Worm (Caenorhabditis elegans) whole organism, L1 larva: ENCODE results near the gene aco-2.
A peak's percentile ranks its signal among the peaks of the same experiment; 100 is the strongest.

ENCODE experiments used
- C04F5.9 ChIP-seq: sonication (generic microtip); optimal IDR thresholded peaks from 2 replicates; lab custom pipeline; 2016; ENCODE audit warnings: missing genetic modification characterization, missing compliant biosample characterization
- C16A3.4 ChIP-seq: fragments of 150-350 bp; optimal IDR thresholded peaks from 2 replicates; lab custom pipeline; 2014; ENCODE audit warnings: missing biosample characterization, missing genetic modification characterization
- F16B12.6 ChIP-seq: fragments of 150-350 bp; optimal IDR thresholded peaks from 2 replicates; lab custom pipeline; 2014; ENCODE audit warnings: missing biosample characterization, missing genetic modification characterization
- aha-1 ChIP-seq: fragments of 150-350 bp; optimal IDR thresholded peaks from 2 replicates; lab custom pipeline; 2014; ENCODE audit warnings: missing biosample characterization, missing genetic modification characterization
- aly-2 ChIP-seq: fragments of 150-350 bp; optimal IDR thresholded peaks from 2 replicates; lab custom pipeline; 2014; ENCODE audit warnings: missing biosample characterization, missing genetic modification characterization
- ama-1 ChIP-seq: fragments of 150-350 bp; optimal IDR thresholded peaks from 2 replicates; lab custom pipeline; 2014
- blmp-1 ChIP-seq: fragments of 150-350 bp; optimal IDR thresholded peaks from 2 replicates; lab custom pipeline; 2014; ENCODE audit warnings: missing biosample characterization, missing genetic modification characterization
- ceh-63 ChIP-seq: fragments of 200-800 bp; sonication (Bioruptor generic); optimal IDR thresholded peaks from 2 replicates; lab custom pipeline; 2018; ENCODE audit warnings: mild to moderate bottlenecking, missing genetic modification characterization, missing compliant biosample characterization
- ceh-90 ChIP-seq: sonication (generic microtip); optimal IDR thresholded peaks from 2 replicates; lab custom pipeline; 2016; ENCODE audit warnings: missing genetic modification characterization, missing compliant biosample characterization
- ces-1 ChIP-seq: fragments of 150-350 bp; optimal IDR thresholded peaks from 2 replicates; lab custom pipeline; 2014; ENCODE audit warnings: missing biosample characterization, missing genetic modification reagents, missing genetic modification characterization
- dpl-1 ChIP-seq, 3 experiments: fragments of 150-350 bp in 2 of 3; sonication (generic microtip) in 1 of 3; optimal IDR thresholded peaks; 2 replicates each; lab custom pipeline; 2014 to 2017; ENCODE audit warnings: missing biosample characterization in 3 of 3, missing genetic modification characterization in 3 of 3, missing genetic modification reagents in 3 of 3
- efl-1 ChIP-seq, 4 experiments: fragments of 150-350 bp; optimal IDR thresholded peaks in 3 of 4; peaks in 1 of 4; 1 replicate in 1 of 4; 2 replicates in 3 of 4; lab custom pipeline; 2014; ENCODE audit warnings: missing biosample characterization in 2 of 4, missing genetic modification characterization in 2 of 4, missing genetic modification reagents in 2 of 4
- efl-3 ChIP-seq: fragments of 200-800 bp; sonication (Bioruptor generic); optimal IDR thresholded peaks from 2 replicates; lab custom pipeline; 2018; ENCODE audit warnings: mild to moderate bottlenecking, missing genetic modification characterization, missing compliant biosample characterization
- elt-2 ChIP-seq: sonication (generic microtip); optimal IDR thresholded peaks from 2 replicates; lab custom pipeline; 2016; ENCODE audit warnings: missing genetic modification characterization, mild to moderate bottlenecking, inconsistent platforms, missing compliant biosample characterization, missing genetic modification reagents
- elt-3 ChIP-seq, 6 experiments: fragments of 150-350 bp in 1 of 6; sonication (generic microtip); optimal IDR thresholded peaks; 2 replicates each; lab custom pipeline; 2017 to 2018; ENCODE audit warnings: missing biosample characterization in 6 of 6, missing genetic modification characterization in 6 of 6, inconsistent platforms in 1 of 6
- ets-5 ChIP-seq: fragments of 200-800 bp; sonication (Bioruptor generic); IDR thresholded peaks from 2 replicates; pipeline ENCODE4 v1.3.6; 2022; ENCODE audit warnings: missing genetic modification characterization, missing compliant biosample characterization
- fkh-10 ChIP-seq: sonication (generic microtip); optimal IDR thresholded peaks from 2 replicates; lab custom pipeline; 2017; ENCODE audit warnings: missing biosample characterization, missing genetic modification reagents, missing genetic modification characterization
- fkh-8 ChIP-seq: sonication (generic microtip); optimal IDR thresholded peaks from 2 replicates; lab custom pipeline; 2016; ENCODE audit warnings: mild to moderate bottlenecking, missing genetic modification characterization, missing compliant biosample characterization
- fos-1 ChIP-seq: fragments of 150-350 bp; optimal IDR thresholded peaks from 2 replicates; lab custom pipeline; 2014; ENCODE audit warnings: missing biosample characterization, missing genetic modification characterization
- hlh-4 ChIP-seq: sonication (generic microtip); optimal IDR thresholded peaks from 2 replicates; lab custom pipeline; 2016; ENCODE audit warnings: mild to moderate bottlenecking, missing genetic modification characterization, missing compliant biosample characterization
- hpl-2 ChIP-seq: fragments of 150-350 bp; optimal IDR thresholded peaks from 2 replicates; lab custom pipeline; 2014; ENCODE audit warnings: missing biosample characterization, missing genetic modification reagents, missing genetic modification characterization
- isw-1 ChIP-seq: fragments of 200-800 bp; sonication (Bioruptor generic); IDR thresholded peaks from 2 replicates; pipeline ENCODE4 v1.3.6; 2022; ENCODE audit warnings: missing genetic modification characterization, missing compliant biosample characterization
- lin-13 ChIP-seq: fragments of 150-350 bp; optimal IDR thresholded peaks from 2 replicates; lab custom pipeline; 2014; ENCODE audit warnings: missing biosample characterization, missing genetic modification reagents, missing genetic modification characterization
- lir-3 ChIP-seq: sonication (generic microtip); optimal IDR thresholded peaks from 2 replicates; lab custom pipeline; 2016; ENCODE audit warnings: mild to moderate bottlenecking, missing genetic modification characterization, moderate library complexity, missing compliant biosample characterization; ENCODE audit not compliant: poor library complexity
- nhr-11 ChIP-seq: fragments of 150-350 bp; optimal IDR thresholded peaks from 2 replicates; lab custom pipeline; 2014; ENCODE audit warnings: missing biosample characterization, missing genetic modification characterization
- nhr-12 ChIP-seq: sonication (generic microtip); optimal IDR thresholded peaks from 2 replicates; lab custom pipeline; 2017; ENCODE audit warnings: missing biosample characterization, missing genetic modification characterization
- nhr-19 ChIP-seq: fragments of 200-800 bp; sonication (Bioruptor generic); conservative IDR thresholded peaks from 2 replicates; pipeline ENCODE4 v1.3.6; 2022; ENCODE audit warnings: missing genetic modification characterization, missing compliant biosample characterization
- nhr-28 ChIP-seq: fragments of 150-350 bp; optimal IDR thresholded peaks from 2 replicates; lab custom pipeline; 2014; ENCODE audit warnings: missing biosample characterization, missing genetic modification characterization
- nhr-71 ChIP-seq: sonication (generic microtip); optimal IDR thresholded peaks from 2 replicates; lab custom pipeline; 2016; ENCODE audit warnings: mild to moderate bottlenecking, missing genetic modification characterization, moderate library complexity, missing compliant biosample characterization
- nhr-77 ChIP-seq: fragments of 150-350 bp; optimal IDR thresholded peaks from 2 replicates; lab custom pipeline; 2014; ENCODE audit warnings: missing biosample characterization, missing genetic modification characterization
- pax-3 ChIP-seq: fragments of 200-800 bp; sonication (Bioruptor generic); optimal IDR thresholded peaks from 2 replicates; lab custom pipeline; 2018; ENCODE audit warnings: mild to moderate bottlenecking, missing genetic modification characterization, moderate library complexity, missing compliant biosample characterization
- skn-1 ChIP-seq: fragments of 150-350 bp; optimal IDR thresholded peaks from 2 replicates; lab custom pipeline; 2014; ENCODE audit warnings: missing biosample characterization, missing genetic modification characterization
- snpc-4 ChIP-seq: fragments of 150-350 bp; optimal IDR thresholded peaks from 2 replicates; lab custom pipeline; 2014; ENCODE audit warnings: missing biosample characterization, missing genetic modification characterization
- sptf-1 ChIP-seq: fragments of 150-350 bp; optimal IDR thresholded peaks from 2 replicates; lab custom pipeline; 2014; ENCODE audit warnings: missing biosample characterization, missing genetic modification characterization
- swsn-7 ChIP-seq: sonication (generic microtip); optimal IDR thresholded peaks from 2 replicates; lab custom pipeline; 2016; ENCODE audit warnings: missing genetic modification characterization, missing compliant biosample characterization
- tbx-2 ChIP-seq: sonication (generic microtip); optimal IDR thresholded peaks from 2 replicates; lab custom pipeline; 2016; ENCODE audit warnings: missing genetic modification characterization, missing compliant biosample characterization
- unc-130 ChIP-seq: fragments of 150-350 bp; optimal IDR thresholded peaks from 2 replicates; lab custom pipeline; 2017; ENCODE audit warnings: missing biosample characterization, missing genetic modification characterization, inconsistent platforms
- unc-62 ChIP-seq: fragments of 150-350 bp; optimal IDR thresholded peaks from 2 replicates; lab custom pipeline; 2014; ENCODE audit warnings: missing biosample characterization, missing genetic modification reagents, missing genetic modification characterization
- unc-86 ChIP-seq: sonication (generic microtip); optimal IDR thresholded peaks from 2 replicates; lab custom pipeline; 2016; ENCODE audit warnings: missing genetic modification characterization, missing compliant biosample characterization
- unc-98 ChIP-seq: fragments of 200-800 bp; sonication (Bioruptor generic); IDR thresholded peaks from 2 replicates; pipeline ENCODE4 v1.3.6; 2022; ENCODE audit warnings: missing genetic modification characterization, missing compliant biosample characterization
- vab-15 ChIP-seq: sonication (generic microtip); optimal IDR thresholded peaks from 2 replicates; lab custom pipeline; 2017; ENCODE audit warnings: missing genotype, mild to moderate bottlenecking, missing genetic modification characterization, missing compliant biosample characterization
- xbp-1 ChIP-seq: sonication (generic microtip); optimal IDR thresholded peaks from 2 replicates; lab custom pipeline; 2016; ENCODE audit warnings: missing genetic modification characterization, missing compliant biosample characterization
- zag-1 ChIP-seq: fragments of 150-350 bp; optimal IDR thresholded peaks from 2 replicates; lab custom pipeline; 2014; ENCODE audit warnings: missing biosample characterization, missing genetic modification characterization
- ztf-11 ChIP-seq, 2 experiments: sonication (generic microtip); optimal IDR thresholded peaks; 2 replicates each; lab custom pipeline; 2016 to 2017; ENCODE audit warnings: missing genetic modification characterization in 2 of 2, missing biosample characterization in 1 of 2, missing compliant biosample characterization in 1 of 2
- ztf-4 ChIP-seq: fragments of 150-350 bp; optimal IDR thresholded peaks from 2 replicates; lab custom pipeline; 2014; ENCODE audit warnings: missing biosample characterization, missing genetic modification characterization

Gene aco-2

ce11 chrIII:7947677-7948076 lies 25.8 kb upstream of the aco-2 start:
- TF ChIP-seq efl-1 (optimal IDR thresholded peaks at IDR 0.05; lab: Kevin White, UChicago), result no peak
- peak in 1 of 2 experiments; percentile 56 for TF ChIP-seq efl-1 (GFP tag; optimal IDR thresholded peaks at IDR 0.05 in 1 of 2; lab: Kevin White, UChicago)
- TF ChIP-seq unc-130, result no peak
- TF ChIP-seq blmp-1 (tag; lab: Kevin White, UChicago), result peak; percentile 54

DNA sequence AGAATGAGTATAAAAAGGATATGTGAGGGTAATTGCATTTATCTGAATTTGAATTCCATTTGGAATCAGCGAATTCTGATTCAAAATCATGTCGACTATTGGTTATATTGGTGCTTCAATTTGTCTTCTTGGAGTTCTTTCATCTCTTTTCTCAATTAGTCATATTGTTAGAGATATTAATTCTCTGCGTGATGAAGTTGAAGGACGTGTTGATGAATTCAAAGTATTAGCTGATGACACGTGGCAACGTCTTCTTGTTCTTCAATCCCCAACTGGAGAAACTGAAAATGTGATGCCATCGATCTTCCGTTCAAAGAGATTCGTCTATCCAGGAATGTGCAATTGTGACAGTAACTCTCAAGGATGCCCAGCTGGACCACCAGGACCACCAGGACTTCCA lies 24.7 kb upstream of the aco-2 start, which contains the start of gene col-90:
Gene col-90, plus strand, starts transcription at position 37 of the 400 bp plus-strand sequence.
- TF ChIP-seq nhr-11 (no peak), zag-1 (tag; lab: Kevin White, UChicago) (no peak), fkh-10 (GFP tag; lab: Kevin White, UChicago) (no peak), blmp-1 (tag; lab: Kevin White, UChicago) (peak; percentile 6), ama-1 (lab: Kevin White, UChicago) (peak; percentile 70), C04F5.9 (no peak), tbx-2 (tag; lab: Kevin White, UChicago) (no peak)

DNA sequence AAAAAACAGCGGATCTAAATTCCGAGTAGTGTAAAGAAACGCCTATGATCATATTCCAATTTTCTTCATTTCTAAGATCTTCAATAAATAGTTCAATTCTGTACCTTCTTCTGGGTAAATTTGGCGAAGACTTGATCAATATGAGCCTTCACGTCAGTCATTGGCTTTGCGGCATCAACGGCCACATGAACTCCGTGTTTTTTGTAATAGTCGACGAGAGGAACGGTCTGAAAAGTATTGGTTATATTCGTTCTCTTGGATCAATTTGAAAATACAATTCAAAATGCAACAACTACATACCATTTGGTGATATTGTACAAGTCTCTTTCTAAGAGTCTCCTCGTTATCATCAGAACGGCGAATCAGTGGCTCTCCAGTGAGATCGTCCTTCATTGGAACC lies 23.1 kb upstream of the aco-2 start:
- TF ChIP-seq efl-1 (optimal IDR thresholded peaks at IDR 0.05; lab: Kevin White, UChicago), result no peak
- TF ChIP-seq efl-1 (GFP tag; optimal IDR thresholded peaks at IDR 0.05 in 1 of 2; lab: Kevin White, UChicago), result peak in 1 of 2 experiments; percentile 58
- no peak for TF ChIP-seq ceh-90 (tag; lab: Kevin White, UChicago)
- TF ChIP-seq hpl-2 (GFP tag; lab: Kevin White, UChicago), result no peak
- TF ChIP-seq, all 84 proteins: peak for 1

DNA sequence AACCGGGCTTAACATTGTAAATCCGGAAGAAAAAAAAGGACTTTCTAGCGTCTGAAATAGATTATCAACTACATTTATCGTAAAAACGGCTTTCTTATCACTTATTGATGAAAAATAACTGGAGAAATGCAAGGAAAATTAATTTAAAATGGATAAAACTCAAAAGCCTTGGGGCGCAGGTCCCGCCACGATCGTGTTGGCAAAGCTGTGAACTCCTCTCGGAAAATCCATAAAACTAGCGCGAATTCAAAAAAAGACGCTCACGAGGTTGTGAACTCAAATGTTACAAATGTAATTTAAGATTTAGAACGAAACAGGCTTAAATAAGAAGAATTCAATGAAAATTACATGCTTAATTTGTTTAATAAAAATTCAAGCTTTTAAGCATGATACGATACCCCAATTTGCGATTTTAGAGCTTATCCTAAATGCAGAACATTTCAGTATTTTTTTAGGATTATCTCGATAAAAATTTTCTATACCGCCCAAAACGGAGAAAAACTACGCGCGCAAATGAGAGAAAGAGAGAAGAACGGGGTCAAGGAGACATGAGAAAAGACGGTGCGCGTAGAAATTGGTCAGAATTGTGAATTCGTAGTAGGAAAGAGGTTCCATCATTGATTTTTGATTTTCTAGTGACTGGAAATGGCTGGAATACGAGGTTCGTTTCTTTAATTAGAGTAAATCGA lies 21.3 kb upstream of the aco-2 start, which contains the start of gene C29E4.15:
Gene C29E4.15, plus strand, starts transcription at position 547 of the 689 bp plus-strand sequence.
- TF ChIP-seq ceh-63 (GFP tag; lab: Kevin White, UChicago) (no peak), pax-3 (tag; lab: Kevin White, UChicago) (no peak), ztf-11 (tag; optimal IDR thresholded peaks at IDR 0.05; lab: Kevin White, UChicago) (no peak), blmp-1 (tag; lab: Kevin White, UChicago) (peak; percentile 64), ama-1 (lab: Kevin White, UChicago) (no peak), hlh-4 (tag; lab: Kevin White, UChicago) (no peak), nhr-77 (tag; lab: Kevin White, UChicago) (no peak), unc-62 (GFP tag; lab: Kevin White, UChicago) (no peak), vab-15 (tag; lab: Kevin White, UChicago) (no peak), nhr-71 (tag; lab: Kevin White, UChicago) (peak; percentile 70), lir-3 (tag; lab: Kevin White, UChicago) (no peak), C04F5.9 (no peak), C16A3.4 (tag; lab: Kevin White, UChicago) (no peak), efl-3 (GFP tag; lab: Kevin White, UChicago) (no peak), zag-1 (tag; lab: Kevin White, UChicago) (no peak), lin-13 (GFP tag; lab: Kevin White, UChicago) (no peak), fkh-8 (tag; lab: Kevin White, UChicago) (peak; percentile 29), nhr-12 (tag; lab: Kevin White, UChicago) (no peak), swsn-7 (tag; lab: Kevin White, UChicago) (peak; percentile 47), ets-5 (GFP tag; lab: Robert Waterston, UW) (no peak), xbp-1 (peak; percentile 37), nhr-19 (GFP tag; lab: Robert Waterston, UW) (peak; percentile 52), dpl-1 (GFP tag; optimal IDR thresholded peaks at IDR 0.05; lab: Kevin White, UChicago) (peak; percentile 79 to 92 (median 84)), skn-1 (tag; lab: Kevin White, UChicago) (peak; percentile 34), unc-98 (GFP tag; lab: Robert Waterston, UW) (no peak), fos-1 (no peak), isw-1 (GFP tag; lab: Robert Waterston, UW) (peak; percentile 33; the same call in 1 of the 2 replicates), nhr-28 (tag; lab: Kevin White, UChicago) (no peak), elt-3 (tag; optimal IDR thresholded peaks at IDR 0.05; lab: Kevin White, UChicago) (no peak), aha-1 (tag; lab: Kevin White, UChicago) (no peak), ztf-4 (tag; lab: Kevin White, UChicago) (no peak), ces-1 (GFP tag; lab: Kevin White, UChicago) (no peak), unc-86 (tag; lab: Kevin White, UChicago) (peak; percentile 40), snpc-4 (tag; lab: Kevin White, UChicago) (no peak), unc-130 (no peak), efl-1 (optimal IDR thresholded peaks at IDR 0.05; lab: Kevin White, UChicago) (peak; percentile 92), efl-1 (GFP tag; optimal IDR thresholded peaks at IDR 0.05 in 1 of 2; lab: Kevin White, UChicago) (peak; percentile 90 to 98), aly-2 (tag; lab: Kevin White, UChicago) (no peak), F16B12.6 (tag; lab: Kevin White, UChicago) (peak; percentile 30), sptf-1 (tag; lab: Kevin White, UChicago) (no peak), elt-2 (no peak)
